Fruit fly (Drosophila melanogaster) whole organism, adult: ENCODE data around the gene Larp4B.

Source experiments
- CG11617 ChIP-seq: fragments of 200-800 bp; sonication (Bioruptor generic); optimal IDR thresholded peaks from 2 replicates; lab custom pipeline; 2017; ENCODE audit warnings: mild to moderate bottlenecking, missing biosample characterization, missing genetic modification reagents, missing genetic modification characterization
- CG12768 ChIP-seq: fragments of 200-800 bp; sonication (Bioruptor generic); optimal IDR thresholded peaks from 2 replicates; lab custom pipeline; 2017; ENCODE audit warnings: missing biosample characterization, missing genetic modification characterization, mild to moderate bottlenecking, moderate library complexity, missing genetic modification reagents
- CG14711 ChIP-seq: fragments of 200-800 bp; sonication (Bioruptor generic); optimal IDR thresholded peaks from 2 replicates; lab custom pipeline; 2018; ENCODE audit warnings: missing biosample characterization, mild to moderate bottlenecking, missing genetic modification characterization, moderate library complexity
- CG1620 ChIP-seq: fragments of 200-800 bp; sonication (Bioruptor generic); optimal IDR thresholded peaks from 2 replicates; lab custom pipeline; 2016; ENCODE audit warnings: missing biosample characterization, missing genetic modification characterization
- CG33017 ChIP-seq: fragments of 200-800 bp; sonication (Bioruptor generic); optimal IDR thresholded peaks from 2 replicates; lab custom pipeline; 2018; ENCODE audit warnings: missing biosample characterization, mild to moderate bottlenecking, missing genetic modification characterization, moderate library complexity
- CG5204 ChIP-seq: fragments of 200-800 bp; sonication (Bioruptor generic); optimal IDR thresholded peaks from 2 replicates; lab custom pipeline; 2016; ENCODE audit warnings: missing biosample characterization, missing genetic modification characterization
- CG7045 ChIP-seq: fragments of 200-800 bp; sonication (Bioruptor generic); optimal IDR thresholded peaks from 2 replicates; lab custom pipeline; 2017; ENCODE audit warnings: missing biosample characterization, mild to moderate bottlenecking, missing genetic modification characterization
- CG7101 ChIP-seq: fragments of 200-800 bp; sonication (Bioruptor generic); optimal IDR thresholded peaks from 2 replicates; lab custom pipeline; 2018; ENCODE audit warnings: missing biosample characterization, mild to moderate bottlenecking, missing genetic modification characterization, moderate library complexity
- Clk ChIP-seq: fragments of 200-800 bp; sonication (Bioruptor generic); optimal IDR thresholded peaks from 2 replicates; lab custom pipeline; 2017; ENCODE audit warnings: missing biosample characterization, missing genetic modification characterization
- Crg-1 ChIP-seq: fragments of 200-800 bp; sonication (Bioruptor generic); optimal IDR thresholded peaks from 2 replicates; lab custom pipeline; 2016; ENCODE audit warnings: missing biosample characterization, missing genetic modification characterization
- Hr96 ChIP-seq: fragments of 200-800 bp; sonication (Bioruptor generic); optimal IDR thresholded peaks from 2 replicates; lab custom pipeline; 2016; ENCODE audit warnings: missing biosample characterization, missing genetic modification characterization
- Mnt ChIP-seq: fragments of 200-800 bp; sonication (Bioruptor generic); optimal IDR thresholded peaks from 2 replicates; lab custom pipeline; 2016; ENCODE audit warnings: missing biosample characterization, mild to moderate bottlenecking, missing genetic modification characterization
- bab1 ChIP-seq: fragments of 200-800 bp; sonication (Bioruptor generic); optimal IDR thresholded peaks from 3 replicates; lab custom pipeline; 2019; ENCODE audit warnings: missing biosample characterization, mild to moderate bottlenecking, missing genetic modification characterization, moderate library complexity
- cic ChIP-seq: fragments of 200-800 bp; sonication (Bioruptor generic); optimal IDR thresholded peaks from 2 replicates; lab custom pipeline; 2017; ENCODE audit warnings: missing biosample characterization, mild to moderate bottlenecking, missing genetic modification characterization, moderate library complexity
- cnc ChIP-seq, 2 experiments: fragments of >200 bp; optimal IDR thresholded peaks; 2 replicates each; lab custom pipeline; 2017
- kay ChIP-seq: fragments of 200-800 bp; sonication (Bioruptor generic); peaks from one replicate; lab custom pipeline; 2016; ENCODE audit warnings: missing biosample characterization, missing genetic modification characterization, borderline replicate concordance
- ovo ChIP-seq: fragments of 200-800 bp; sonication (Bioruptor generic); optimal IDR thresholded peaks from 2 replicates; lab custom pipeline; 2016; ENCODE audit warnings: missing biosample characterization, missing genetic modification characterization
- pad ChIP-seq: fragments of 200-800 bp; sonication (Bioruptor generic); optimal IDR thresholded peaks from 3 replicates; lab custom pipeline; 2017; ENCODE audit warnings: missing biosample characterization, missing genetic modification characterization, mild to moderate bottlenecking, moderate library complexity, missing genetic modification reagents
- tj ChIP-seq: fragments of 200-800 bp; sonication (Bioruptor generic); optimal IDR thresholded peaks from 3 replicates; lab custom pipeline; 2017; ENCODE audit warnings: missing biosample characterization, mild to moderate bottlenecking, missing genetic modification characterization, moderate library complexity
- toe ChIP-seq: fragments of 200-800 bp; sonication (Bioruptor generic); optimal IDR thresholded peaks from 2 replicates; lab custom pipeline; 2016; ENCODE audit warnings: missing biosample characterization, missing genetic modification characterization

The Larp4B gene

dm6 chr3L:3239785-3240596 lies 15.4 kb downstream of the Larp4B start:
- TF ChIP-seq bab1 (GFP tag; lab: Kevin White, UChicago) (no peak), pad (no peak), tj (peak; percentile 80), CG5204 (GFP tag; lab: Kevin White, UChicago) (no peak), CG11617 (peak; percentile 28), Clk (GFP tag; lab: Kevin White, UChicago) (no peak), CG33017 (tag; lab: Kevin White, UChicago) (peak; percentile 40), CG1620 (GFP tag; lab: Kevin White, UChicago) (no peak), toe (GFP tag; lab: Kevin White, UChicago) (no peak), Crg-1 (no peak), ovo (GFP tag; lab: Kevin White, UChicago) (no peak), CG7101 (tag; lab: Kevin White, UChicago) (peak; percentile 50), Hr96 (no peak)

- peak; percentile 48 for TF ChIP-seq tj
- no peak for TF ChIP-seq CG1620 (GFP tag; lab: Kevin White, UChicago)
- TF ChIP-seq pad, result no peak
- TF ChIP-seq kay (GFP tag; lab: Kevin White, UChicago), result peak; percentile 9
- no peak for TF ChIP-seq toe (GFP tag; lab: Kevin White, UChicago)
Measured at dm6 chr3L:3240597-3241367, 16.1 kb downstream of the Larp4B start.

dm6 chr3L:3241368-3241640 lies 16.7 kb downstream of the Larp4B start:
- TF ChIP-seq bab1 (GFP tag; lab: Kevin White, UChicago) (no peak), CG5204 (GFP tag; lab: Kevin White, UChicago) (no peak), CG7045 (no peak), ovo (GFP tag; lab: Kevin White, UChicago) (no peak), CG33017 (tag; lab: Kevin White, UChicago) (no peak), pad (no peak), CG1620 (GFP tag; lab: Kevin White, UChicago) (no peak), Mnt (no peak), Hr96 (no peak), CG7101 (tag; lab: Kevin White, UChicago) (no peak), Clk (GFP tag; lab: Kevin White, UChicago) (no peak), toe (GFP tag; lab: Kevin White, UChicago) (no peak)

- no peak for TF ChIP-seq Clk (GFP tag; lab: Kevin White, UChicago)
- TF ChIP-seq Crg-1, result no peak
- no peak for TF ChIP-seq toe (GFP tag; lab: Kevin White, UChicago)
- no peak for TF ChIP-seq CG33017 (tag; lab: Kevin White, UChicago)
- no peak for TF ChIP-seq kay (GFP tag; lab: Kevin White, UChicago)
- TF ChIP-seq CG11617, result no peak
- TF ChIP-seq ovo (GFP tag; lab: Kevin White, UChicago), result no peak
- no peak for TF ChIP-seq tj
- no peak for TF ChIP-seq CG7101 (tag; lab: Kevin White, UChicago)
- TF ChIP-seq CG7045, result no peak
- TF ChIP-seq bab1 (GFP tag; lab: Kevin White, UChicago), result no peak
- TF ChIP-seq CG5204 (GFP tag; lab: Kevin White, UChicago), result no peak
- TF ChIP-seq Mnt, result no peak
- TF ChIP-seq CG14711 (tag; lab: Kevin White, UChicago), result no peak
- no peak for TF ChIP-seq pad
- no peak for TF ChIP-seq CG1620 (GFP tag; lab: Kevin White, UChicago)
- no peak for TF ChIP-seq cic
- no peak for TF ChIP-seq cnc (optimal IDR thresholded peaks at IDR 0.05; lab: Kevin White, UChicago)
Measured at dm6 chr3L:3242121-3243083, 17.8 kb downstream of the Larp4B start.

- TF ChIP-seq cnc (optimal IDR thresholded peaks at IDR 0.05; lab: Kevin White, UChicago), result no peak
- no peak for TF ChIP-seq kay (GFP tag; lab: Kevin White, UChicago)
- TF ChIP-seq Hr96, result no peak
- no peak for TF ChIP-seq CG11617
- no peak for TF ChIP-seq CG12768 (GFP tag; lab: Kevin White, UChicago)
- no peak for TF ChIP-seq CG33017 (tag; lab: Kevin White, UChicago)
Measured at dm6 chr3L:3244244-3245144, 19.9 kb downstream of the Larp4B start, which contains the start of gene CG12078. Gene CG12078, minus strand, starts transcription at chr3L:3244294.
